Fruit fly (Drosophila melanogaster): Measurements from ENCODE around the gene CG5282.

- TF ChIP-seq CTCF (optimal IDR thresholded peaks at IDR 0.05) (no peak), CG8478 (optimal IDR thresholded peaks at IDR 0.05) (no peak)
Measured at dm6 chr3L:20430182-20430581, 4.3 kb upstream of the CG5282 start, which contains the start of gene CG5262.
